Fruit fly (Drosophila melanogaster) whole organism, embryonic: Measurements from ENCODE around the gene Gycalpha99B.
A peak's percentile ranks its signal among the peaks of the same experiment; 100 is the strongest.

Experiments used
- Bgb ChIP-seq: fragments of 200-800 bp; sonication (Bioruptor generic); IDR thresholded peaks from 2 replicates; pipeline ENCODE4 v1.3.6; 2022; ENCODE audit warnings: missing biosample characterization, missing genetic modification characterization; ENCODE audit not compliant: partially characterized antibody
- CG12391 ChIP-seq: fragments of 200-800 bp; sonication (Bioruptor generic); optimal IDR thresholded peaks from 3 replicates; lab custom pipeline; 2018; ENCODE audit warnings: missing biosample characterization, mild to moderate bottlenecking, missing genetic modification characterization, moderate library complexity
- CG13287 ChIP-seq: fragments of 200-800 bp; sonication (Bioruptor generic); IDR thresholded peaks from 2 replicates; pipeline ENCODE4 v1.3.6; 2022; ENCODE audit warnings: missing biosample characterization, missing genetic modification characterization; ENCODE audit not compliant: partially characterized antibody
- CG13624 ChIP-seq: fragments of 200-800 bp; sonication (Bioruptor generic); optimal IDR thresholded peaks from 2 replicates; lab custom pipeline; 2016; ENCODE audit warnings: missing biosample characterization, missing genetic modification characterization
- CG15479 ChIP-seq: fragments of 200-800 bp; sonication (Bioruptor generic); optimal IDR thresholded peaks from 3 replicates; lab custom pipeline; 2019; ENCODE audit warnings: missing biosample characterization, mild to moderate bottlenecking, missing genetic modification characterization, moderate library complexity
- CG1603 ChIP-seq: fragments of 200-800 bp; sonication (Bioruptor generic); optimal IDR thresholded peaks from 2 replicates; lab custom pipeline; 2019; ENCODE audit warnings: missing biosample characterization, mild to moderate bottlenecking, missing genetic modification characterization, moderate library complexity
- CG17385 ChIP-seq: fragments of 200-800 bp; sonication (Bioruptor generic); optimal IDR thresholded peaks from 3 replicates; lab custom pipeline; 2018; ENCODE audit warnings: missing biosample characterization, mild to moderate bottlenecking, missing genetic modification characterization
- CG2116 ChIP-seq: fragments of 200-800 bp; sonication (Bioruptor generic); optimal IDR thresholded peaks from 3 replicates; lab custom pipeline; 2018; ENCODE audit warnings: missing biosample characterization, mild to moderate bottlenecking, missing genetic modification characterization
- CG2129 ChIP-seq: fragments of 200-800 bp; sonication (Bioruptor generic); IDR thresholded peaks from 2 replicates; pipeline ENCODE4 v1.3.6; 2022; ENCODE audit warnings: missing biosample characterization, missing genetic modification characterization; ENCODE audit not compliant: partially characterized antibody
- CG3847 ChIP-seq: fragments of 200-800 bp; sonication (Bioruptor generic); IDR thresholded peaks from 2 replicates; pipeline ENCODE4 v1.3.6; 2022; ENCODE audit warnings: missing biosample characterization, missing genetic modification characterization
- CG4328 ChIP-seq: fragments of 200-800 bp; sonication (Bioruptor generic); optimal IDR thresholded peaks from 3 replicates; lab custom pipeline; 2017; ENCODE audit warnings: missing biosample characterization, missing genetic modification reagents, missing genetic modification characterization
- CG5245 ChIP-seq: fragments of 200-800 bp; sonication (Bioruptor generic); optimal IDR thresholded peaks from 3 replicates; lab custom pipeline; 2016; ENCODE audit warnings: missing biosample characterization, missing genetic modification characterization
- CG7271 ChIP-seq: fragments of 200-800 bp; sonication (Bioruptor generic); optimal IDR thresholded peaks from 2 replicates; lab custom pipeline; 2018; ENCODE audit warnings: missing biosample characterization, mild to moderate bottlenecking, missing genetic modification characterization, moderate library complexity
- CG8765 ChIP-seq: fragments of 200-800 bp; sonication (Bioruptor generic); IDR thresholded peaks from 2 replicates; pipeline ENCODE4 v1.3.6; 2022; ENCODE audit warnings: missing biosample characterization, missing genetic modification characterization
- CG9932 ChIP-seq: fragments of 200-800 bp; sonication (Bioruptor generic); IDR thresholded peaks from 2 replicates; pipeline ENCODE4 v1.3.6; 2022; ENCODE audit warnings: missing biosample characterization, missing genetic modification characterization
- CHES-1-like ChIP-seq: fragments of 200-800 bp; sonication (Bioruptor generic); optimal IDR thresholded peaks from 2 replicates; lab custom pipeline; 2016; ENCODE audit warnings: missing biosample characterization, missing genetic modification characterization
- Deaf1 ChIP-seq: fragments of 200-800 bp; optimal IDR thresholded peaks from 3 replicates; lab custom pipeline; 2019; ENCODE audit warnings: missing biosample characterization, mild to moderate bottlenecking, missing genetic modification characterization, moderate library complexity
- Dll ChIP-seq: fragments of 200-800 bp; sonication (Bioruptor generic); IDR thresholded peaks from 4 replicates; pipeline ENCODE4 v1.3.6; 2022; ENCODE audit warnings: missing biosample characterization, missing genetic modification characterization; ENCODE audit not compliant: partially characterized antibody
- Dp ChIP-seq: fragments of 200-800 bp; sonication (Bioruptor generic); optimal IDR thresholded peaks from 2 replicates; lab custom pipeline; 2018; ENCODE audit warnings: missing biosample characterization, mild to moderate bottlenecking, missing genetic modification characterization, moderate library complexity
- E2f1 ChIP-seq: fragments of 200-800 bp; sonication (Bioruptor generic); IDR thresholded peaks from 2 replicates; pipeline ENCODE4 v1.3.6; 2022; ENCODE audit warnings: missing biosample characterization, missing genetic modification characterization
- E2f2 ChIP-seq: fragments of 200-800 bp; sonication (Bioruptor generic); IDR thresholded peaks from 2 replicates; pipeline ENCODE4 v1.3.6; 2022; ENCODE audit warnings: missing biosample characterization, missing genetic modification characterization
- ERR ChIP-seq: fragments of 200-800 bp; sonication (Bioruptor generic); optimal IDR thresholded peaks from 2 replicates; lab custom pipeline; 2016; ENCODE audit warnings: missing biosample characterization, missing genetic modification characterization
- HLH4C ChIP-seq: fragments of 200-800 bp; sonication (Bioruptor generic); IDR thresholded peaks from 3 replicates; pipeline ENCODE4 v1.3.6; 2022; ENCODE audit warnings: missing biosample characterization, missing genetic modification characterization; ENCODE audit not compliant: partially characterized antibody
- Lhr ChIP-seq: fragments of 200-800 bp; sonication (Bioruptor generic); optimal IDR thresholded peaks from 3 replicates; lab custom pipeline; 2017; ENCODE audit warnings: mild to moderate bottlenecking, missing biosample characterization, missing genetic modification reagents, missing genetic modification characterization
- Opbp ChIP-seq: fragments of 200-800 bp; sonication (Bioruptor generic); IDR thresholded peaks from 3 replicates; pipeline ENCODE4 v1.3.6; 2022; ENCODE audit warnings: missing biosample characterization, missing genetic modification characterization; ENCODE audit not compliant: partially characterized antibody
- Rx ChIP-seq: fragments of 200-800 bp; sonication (Bioruptor generic); IDR thresholded peaks from 2 replicates; pipeline ENCODE4 v1.3.6; 2022; ENCODE audit warnings: missing biosample characterization, missing genetic modification characterization
- Scr ChIP-seq: fragments of 200-800 bp; sonication (Bioruptor generic); IDR thresholded peaks from 2 replicates; pipeline ENCODE4 v1.3.6; 2022; ENCODE audit warnings: missing biosample characterization, missing genetic modification characterization; ENCODE audit not compliant: partially characterized antibody
- Six4 ChIP-seq: fragments of 200-800 bp; sonication (Bioruptor generic); optimal IDR thresholded peaks from 2 replicates; lab custom pipeline; 2016; ENCODE audit warnings: missing biosample characterization, missing genetic modification characterization
- abd-A ChIP-seq: fragments of 200-800 bp; sonication (Bioruptor generic); optimal IDR thresholded peaks from 3 replicates; lab custom pipeline; 2019; ENCODE audit warnings: missing biosample characterization, mild to moderate bottlenecking, missing genetic modification characterization, moderate library complexity
- amos ChIP-seq: fragments of 200-800 bp; sonication (Bioruptor generic); IDR thresholded peaks from 2 replicates; pipeline ENCODE4 v1.3.6; 2022; ENCODE audit warnings: missing biosample characterization, missing genetic modification characterization; ENCODE audit not compliant: partially characterized antibody
- crc ChIP-seq: fragments of 200-800 bp; sonication (Bioruptor generic); optimal IDR thresholded peaks from 2 replicates; lab custom pipeline; 2016; ENCODE audit warnings: missing biosample characterization, missing genetic modification characterization
- dmrt11E ChIP-seq: fragments of 200-800 bp; sonication (Bioruptor generic); optimal IDR thresholded peaks from 3 replicates; lab custom pipeline; 2018; ENCODE audit warnings: missing biosample characterization, mild to moderate bottlenecking, missing genetic modification characterization, moderate library complexity
- gfzf ChIP-seq: fragments of 200-800 bp; sonication (Bioruptor generic); optimal IDR thresholded peaks from 2 replicates; lab custom pipeline; 2016; ENCODE audit warnings: missing biosample characterization, mild to moderate bottlenecking, missing genetic modification characterization, moderate library complexity
- h ChIP-seq: fragments of >200 bp; optimal IDR thresholded peaks from 2 replicates; lab custom pipeline; 2017
- hbn ChIP-seq: fragments of 200-800 bp; sonication (Bioruptor generic); IDR thresholded peaks from 2 replicates; pipeline ENCODE4 v1.3.6; 2022; ENCODE audit warnings: missing biosample characterization, missing genetic modification characterization; ENCODE audit not compliant: partially characterized antibody
- inv ChIP-seq: fragments of 200-800 bp; sonication (Bioruptor generic); IDR thresholded peaks from 2 replicates; pipeline ENCODE4 v1.3.6; 2022; ENCODE audit warnings: missing biosample characterization, missing genetic modification characterization; ENCODE audit not compliant: partially characterized antibody
- kay ChIP-seq: fragments of 200-800 bp; sonication (Bioruptor generic); optimal IDR thresholded peaks from 2 replicates; lab custom pipeline; 2016; ENCODE audit warnings: missing biosample characterization, missing genetic modification characterization
- knrl ChIP-seq: fragments of 200-800 bp; sonication (Bioruptor generic); IDR thresholded peaks from 3 replicates; pipeline ENCODE4 v1.3.6; 2022; ENCODE audit warnings: missing biosample characterization, missing genetic modification characterization; ENCODE audit not compliant: partially characterized antibody
- phol ChIP-seq: fragments of 200-800 bp; sonication (Bioruptor generic); optimal IDR thresholded peaks from 3 replicates; lab custom pipeline; 2018; ENCODE audit warnings: missing biosample characterization, mild to moderate bottlenecking, missing genetic modification characterization, moderate library complexity
- row ChIP-seq: fragments of 200-800 bp; sonication (Bioruptor generic); IDR thresholded peaks from 3 replicates; pipeline ENCODE4 v1.3.6; 2022; ENCODE audit warnings: missing biosample characterization, missing genetic modification characterization
- sna ChIP-seq: fragments of 200-800 bp; sonication (Bioruptor generic); IDR thresholded peaks from 2 replicates; pipeline ENCODE4 v1.3.6; 2022; ENCODE audit warnings: missing biosample characterization, missing genetic modification characterization; ENCODE audit not compliant: partially characterized antibody
- tna ChIP-seq: fragments of 200-800 bp; sonication (Bioruptor generic); IDR thresholded peaks from 2 replicates; pipeline ENCODE4 v1.3.6; 2022; ENCODE audit warnings: missing biosample characterization, missing genetic modification characterization; ENCODE audit not compliant: partially characterized antibody
- trem ChIP-seq: fragments of 200-800 bp; optimal IDR thresholded peaks from 3 replicates; lab custom pipeline; 2019; ENCODE audit warnings: missing biosample characterization, mild to moderate bottlenecking, missing genetic modification characterization, moderate library complexity
- unc-4 ChIP-seq: fragments of 200-800 bp; sonication (Bioruptor generic); IDR thresholded peaks from 2 replicates; pipeline ENCODE4 v1.3.6; 2022; ENCODE audit warnings: missing biosample characterization, missing genetic modification characterization; ENCODE audit not compliant: partially characterized antibody
- vnd ChIP-seq: fragments of 200-800 bp; sonication (Bioruptor generic); IDR thresholded peaks from 3 replicates; pipeline ENCODE4 v1.3.6; 2022; ENCODE audit warnings: missing biosample characterization, missing genetic modification characterization; ENCODE audit not compliant: partially characterized antibody

Gycalpha99B gene

DNA sequence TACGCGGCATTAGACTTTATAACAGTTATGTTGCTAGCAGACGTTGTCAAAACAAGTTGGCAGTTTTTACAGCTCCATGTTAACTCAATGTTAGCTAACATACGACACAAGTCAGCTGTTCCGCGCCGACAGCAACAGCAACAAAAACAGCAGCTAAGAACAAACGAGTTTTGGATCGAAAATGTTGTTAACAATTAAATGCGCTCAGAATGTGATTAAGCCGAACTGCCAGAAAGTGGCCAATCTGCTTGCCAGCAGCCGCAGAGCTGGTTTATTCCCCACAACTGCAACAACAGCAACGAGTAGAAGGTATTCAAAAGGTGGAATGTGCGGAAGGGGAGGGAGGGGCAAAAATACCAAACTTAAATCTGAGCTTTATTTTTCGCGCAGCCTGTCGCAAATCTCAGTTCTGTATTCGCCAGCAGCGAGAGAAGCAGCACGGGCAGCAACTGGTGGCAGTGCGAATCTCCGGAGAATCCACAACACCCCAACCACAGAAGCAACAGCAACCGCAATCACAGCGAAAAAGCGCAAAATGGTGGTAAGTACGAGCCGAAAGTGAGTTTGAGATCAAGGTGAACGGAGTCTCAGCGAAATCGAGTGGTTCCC is 40.8 kb downstream of the Gycalpha99B start, which contains the start of gene Pcd (continued):
- TF ChIP-seq CG12391 (tag; lab: Kevin White, UChicago) (no peak), CG5245 (GFP tag; lab: Kevin White, UChicago) (no peak), CG13287 (GFP tag; lab: Robert Waterston, UW) (peak; percentile 64), dmrt11E (no peak), Dp (GFP tag; lab: Kevin White, UChicago) (peak; percentile 88), CG15479 (GFP tag; lab: Kevin White, UChicago) (no peak)

DNA sequence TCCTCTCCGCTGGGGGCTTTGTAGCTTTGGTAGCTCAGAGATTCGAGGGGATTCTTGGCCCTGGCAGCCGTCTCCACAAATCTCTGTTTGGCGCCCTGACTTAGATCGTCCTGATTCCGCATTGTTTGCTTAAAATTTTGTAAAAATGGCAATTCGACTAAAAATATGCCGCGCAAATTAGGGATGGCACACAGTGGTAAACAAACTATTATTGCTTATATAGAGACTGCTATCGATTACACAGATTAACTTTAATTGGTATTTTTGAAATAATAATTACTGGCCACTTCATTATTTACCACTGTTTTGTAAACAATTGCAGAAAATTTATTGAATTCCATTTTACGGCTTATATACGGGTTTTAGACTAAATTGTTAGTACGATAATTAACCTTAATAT is 42.4 kb downstream of the Gycalpha99B start, which contains the start of the genes Naa40 and CG18731:
Gene Naa40 (minus strand): TSS at position 206 of the 400 bp plus-strand sequence.
Gene CG18731 (plus strand): TSS at position 283 of the 400 bp plus-strand sequence.
- peak; percentile 62 for TF ChIP-seq sna (GFP tag; lab: Robert Waterston, UW)
- TF ChIP-seq CG13624 (GFP tag; lab: Kevin White, UChicago), result peak; percentile 3
- TF ChIP-seq h, result no peak
- peak; percentile 55 for TF ChIP-seq CG9932
- peak; percentile 74 for TF ChIP-seq amos (GFP tag; lab: Robert Waterston, UW)
- TF ChIP-seq CG8765 (GFP tag; lab: Robert Waterston, UW), result no peak
- 0 out of 2 replicates have a peak, but pooled peaks have one; percentile 38 for TF ChIP-seq tna (GFP tag; lab: Robert Waterston, UW)
- TF ChIP-seq HLH4C (GFP tag; lab: Robert Waterston, UW), result peak; percentile 48
- TF ChIP-seq Bgb (GFP tag; lab: Robert Waterston, UW), result peak; percentile 71
- peak; percentile 73 for TF ChIP-seq E2f1 (GFP tag; lab: Robert Waterston, UW)
- TF ChIP-seq inv (GFP tag; lab: Robert Waterston, UW), result peak; percentile 48; the same call in 1 of the 2 replicates
- peak; percentile 88 for TF ChIP-seq E2f2 (GFP tag; lab: Robert Waterston, UW)
- no peak for TF ChIP-seq Six4 (GFP tag; lab: Kevin White, UChicago)
- TF ChIP-seq Lhr (GFP tag; lab: Kevin White, UChicago), result peak; percentile 44
- TF ChIP-seq vnd (GFP tag; lab: Robert Waterston, UW), result no peak; the same call in 2 of the 3 replicates
- TF ChIP-seq hbn (GFP tag; lab: Robert Waterston, UW), result peak; percentile 68
- TF ChIP-seq abd-A (tag; lab: Kevin White, UChicago), result peak; percentile 28
- TF ChIP-seq kay, result no peak
- peak; percentile 23 for TF ChIP-seq CG2116 (GFP tag; lab: Kevin White, UChicago)
- TF ChIP-seq CG17385, result no peak
- TF ChIP-seq gfzf (GFP tag; lab: Kevin White, UChicago), result peak; percentile 77
- TF ChIP-seq Scr, result peak; percentile 71
- TF ChIP-seq CG1603 (tag; lab: Kevin White, UChicago), result peak; percentile 44
- peak; percentile 48; the same call in 1 of the 2 replicates for TF ChIP-seq CG2129 (GFP tag; lab: Robert Waterston, UW)
- peak; percentile 75 for TF ChIP-seq Dp (GFP tag; lab: Kevin White, UChicago)
- TF ChIP-seq Rx (GFP tag; lab: Robert Waterston, UW), result no peak
- TF ChIP-seq phol (tag; lab: Kevin White, UChicago), result peak; percentile 18
- peak; percentile 78 for TF ChIP-seq unc-4 (GFP tag; lab: Robert Waterston, UW)
- TF ChIP-seq Dll, result peak; percentile 66; the same call in 3 of the 4 replicates
- no peak for TF ChIP-seq crc (GFP tag; lab: Kevin White, UChicago)
- peak; percentile 23 for TF ChIP-seq trem (tag; lab: Kevin White, UChicago)
- peak; percentile 46 for TF ChIP-seq CHES-1-like (GFP tag; lab: Kevin White, UChicago)
- TF ChIP-seq CG7271 (tag; lab: Kevin White, UChicago), result no peak
- TF ChIP-seq CG3847 (GFP tag; lab: Robert Waterston, UW), result peak; percentile 59
- peak; percentile 79 for TF ChIP-seq CG13287 (GFP tag; lab: Robert Waterston, UW)
- no peak for TF ChIP-seq Deaf1 (tag; lab: Kevin White, UChicago)
- TF ChIP-seq ERR (GFP tag; lab: Kevin White, UChicago), result no peak
- no peak for TF ChIP-seq CG4328
- TF ChIP-seq knrl, result peak; percentile 65
- TF ChIP-seq Opbp, result peak; percentile 81; the same call in 2 of the 3 replicates
- peak; percentile 39; the same call in 1 of the 3 replicates for TF ChIP-seq row (GFP tag; lab: Robert Waterston, UW)
